Fruit fly (Drosophila melanogaster) whole organism, embryonic: Measurements from ENCODE around the gene ZnT77C.
A peak's percentile ranks its signal among the peaks of the same experiment; 100 is the strongest.

Experiments used
- CG10565 ChIP-seq: fragments of 200-800 bp; sonication (Bioruptor generic); optimal IDR thresholded peaks from 3 replicates; lab custom pipeline; 2016; ENCODE audit warnings: missing biosample characterization, mild to moderate bottlenecking, missing genetic modification characterization
- CG11085 ChIP-seq: fragments of 200-800 bp; sonication (Bioruptor generic); IDR thresholded peaks from 2 replicates; pipeline ENCODE4 v1.3.6; 2022; ENCODE audit warnings: missing biosample characterization, missing genetic modification characterization
- CG11093 ChIP-seq: fragments of 200-800 bp; sonication (Bioruptor generic); IDR thresholded peaks from 3 replicates; pipeline ENCODE4 v1.3.6; 2022; ENCODE audit warnings: missing biosample characterization, missing genetic modification characterization
- CG11560 ChIP-seq: fragments of 200-800 bp; sonication (Bioruptor generic); IDR thresholded peaks from 3 replicates; pipeline ENCODE4 v1.3.6; 2022; ENCODE audit warnings: missing biosample characterization, missing genetic modification characterization
- CG11696 ChIP-seq: fragments of 200-800 bp; sonication (Bioruptor generic); IDR thresholded peaks from 2 replicates; pipeline ENCODE4 v1.3.6; 2022; ENCODE audit warnings: missing biosample characterization, missing genetic modification characterization
- CG12942 ChIP-seq: fragments of 200-800 bp; sonication (Bioruptor generic); optimal IDR thresholded peaks from 3 replicates; lab custom pipeline; 2016; ENCODE audit warnings: missing biosample characterization, missing genetic modification characterization
- CG13287 ChIP-seq: fragments of 200-800 bp; sonication (Bioruptor generic); IDR thresholded peaks from 2 replicates; pipeline ENCODE4 v1.3.6; 2022; ENCODE audit warnings: missing biosample characterization, missing genetic modification characterization; ENCODE audit not compliant: partially characterized antibody
- CG14710 ChIP-seq: fragments of 200-800 bp; sonication (Bioruptor generic); optimal IDR thresholded peaks from 3 replicates; lab custom pipeline; 2019; ENCODE audit warnings: missing biosample characterization, mild to moderate bottlenecking, missing genetic modification characterization, moderate library complexity
- CG16863 ChIP-seq: fragments of 200-800 bp; sonication (Bioruptor generic); optimal IDR thresholded peaks from 3 replicates; lab custom pipeline; 2016; ENCODE audit warnings: missing biosample characterization, missing genetic modification characterization
- CG18599 ChIP-seq: fragments of 200-800 bp; sonication (Bioruptor generic); optimal IDR thresholded peaks from 3 replicates; lab custom pipeline; 2017; ENCODE audit warnings: missing biosample characterization, missing genetic modification characterization, mild to moderate bottlenecking, moderate library complexity, missing genetic modification reagents
- CG31224 ChIP-seq: fragments of 200-800 bp; sonication (Bioruptor generic); IDR thresholded peaks from 2 replicates; pipeline ENCODE4 v1.3.6; 2022; ENCODE audit warnings: missing biosample characterization, missing genetic modification characterization
- CG32772 ChIP-seq: fragments of 200-800 bp; sonication (Bioruptor generic); IDR thresholded peaks from 2 replicates; pipeline ENCODE4 v1.3.6; 2022; ENCODE audit warnings: missing biosample characterization, missing genetic modification characterization
- CG42726 ChIP-seq: fragments of 200-800 bp; sonication (Bioruptor generic); IDR thresholded peaks from 2 replicates; pipeline ENCODE4 v1.3.6; 2022; ENCODE audit warnings: missing biosample characterization, missing genetic modification characterization; ENCODE audit not compliant: partially characterized antibody
- CG4617 ChIP-seq: fragments of 200-800 bp; sonication (Bioruptor generic); optimal IDR thresholded peaks from 3 replicates; lab custom pipeline; 2016; ENCODE audit warnings: missing biosample characterization, missing genetic modification characterization, borderline replicate concordance
- CG4707 ChIP-seq: fragments of 200-800 bp; sonication (Bioruptor generic); optimal IDR thresholded peaks from 2 replicates; lab custom pipeline; 2018; ENCODE audit warnings: missing biosample characterization, mild to moderate bottlenecking, missing genetic modification characterization, moderate library complexity
- CG4854 ChIP-seq: fragments of 200-800 bp; sonication (Bioruptor generic); optimal IDR thresholded peaks from 2 replicates; lab custom pipeline; 2016; ENCODE audit warnings: missing biosample characterization, missing genetic modification characterization, inconsistent platforms
- CG6654 ChIP-seq: fragments of 200-800 bp; sonication (Bioruptor generic); optimal IDR thresholded peaks from 2 replicates; lab custom pipeline; 2017; ENCODE audit warnings: missing biosample characterization, mild to moderate bottlenecking, missing genetic modification characterization
- CG6813 ChIP-seq: fragments of 200-800 bp; sonication (Bioruptor generic); optimal IDR thresholded peaks from 2 replicates; lab custom pipeline; 2017; ENCODE audit warnings: missing biosample characterization, missing genetic modification characterization, mild to moderate bottlenecking, moderate library complexity, missing genetic modification reagents
- CG7928 ChIP-seq: fragments of 200-800 bp; sonication (Bioruptor generic); optimal IDR thresholded peaks from 2 replicates; lab custom pipeline; 2017; ENCODE audit warnings: missing biosample characterization, mild to moderate bottlenecking, missing genetic modification characterization
- CG7987 ChIP-seq: fragments of 200-800 bp; sonication (Bioruptor generic); optimal IDR thresholded peaks from 2 replicates; lab custom pipeline; 2018; ENCODE audit warnings: missing biosample characterization, mild to moderate bottlenecking, missing genetic modification characterization, moderate library complexity
- CG8944 ChIP-seq: fragments of 200-800 bp; sonication (Bioruptor generic); optimal IDR thresholded peaks from 3 replicates; lab custom pipeline; 2016; ENCODE audit warnings: missing biosample characterization, missing genetic modification characterization
- CrebB ChIP-seq: fragments of 200-800 bp; sonication (Bioruptor generic); optimal IDR thresholded peaks from 3 replicates; lab custom pipeline; 2018; ENCODE audit warnings: missing biosample characterization, mild to moderate bottlenecking, missing genetic modification characterization
- Doc2 ChIP-seq: fragments of 200-800 bp; sonication (Bioruptor generic); IDR thresholded peaks from 2 replicates; pipeline ENCODE4 v1.3.6; 2022; ENCODE audit warnings: missing biosample characterization, missing genetic modification characterization
- Drgx ChIP-seq: fragments of 200-800 bp; sonication (Bioruptor generic); IDR thresholded peaks from 2 replicates; pipeline ENCODE4 v1.3.6; 2022; ENCODE audit warnings: missing biosample characterization, missing genetic modification characterization
- HHEX ChIP-seq: fragments of 200-800 bp; sonication (Bioruptor generic); optimal IDR thresholded peaks from 3 replicates; lab custom pipeline; 2017; ENCODE audit warnings: missing biosample characterization, mild to moderate bottlenecking, missing genetic modification characterization, missing genetic modification reagents
- MESR4 ChIP-seq: fragments of 200-800 bp; sonication (Bioruptor generic); optimal IDR thresholded peaks from 2 replicates; lab custom pipeline; 2018; ENCODE audit warnings: missing biosample characterization, mild to moderate bottlenecking, missing genetic modification characterization, moderate library complexity
- Mad ChIP-seq: fragments of 200-800 bp; sonication (Bioruptor generic); optimal IDR thresholded peaks from 2 replicates; lab custom pipeline; 2016; ENCODE audit warnings: missing biosample characterization, missing genetic modification characterization
- Meics ChIP-seq: fragments of 200-800 bp; sonication (Bioruptor generic); optimal IDR thresholded peaks from 2 replicates; lab custom pipeline; 2017; ENCODE audit warnings: missing biosample characterization, mild to moderate bottlenecking, missing genetic modification characterization
- NK7.1 ChIP-seq: fragments of 200-800 bp; sonication (Bioruptor generic); optimal IDR thresholded peaks from 3 replicates; lab custom pipeline; 2016; ENCODE audit warnings: missing biosample characterization, missing genetic modification characterization
- Neu2 ChIP-seq: fragments of 200-800 bp; sonication (Bioruptor generic); optimal IDR thresholded peaks from 3 replicates; lab custom pipeline; 2016; ENCODE audit warnings: missing biosample characterization, missing genetic modification characterization, borderline replicate concordance
- Sox100B ChIP-seq: fragments of 200-800 bp; sonication (Bioruptor generic); optimal IDR thresholded peaks from 3 replicates; lab custom pipeline; 2018; ENCODE audit warnings: missing biosample characterization, mild to moderate bottlenecking, missing genetic modification characterization
- Sry-β ChIP-seq: fragments of 200-800 bp; sonication (Bioruptor generic); optimal IDR thresholded peaks from 2 replicates; lab custom pipeline; 2018; ENCODE audit warnings: missing biosample characterization, mild to moderate bottlenecking, missing genetic modification characterization, moderate library complexity
- danr ChIP-seq: fragments of 200-800 bp; sonication (Bioruptor generic); IDR thresholded peaks from 2 replicates; pipeline ENCODE4 v1.3.6; 2022; ENCODE audit warnings: missing biosample characterization, missing genetic modification characterization
- gcm2 ChIP-seq: fragments of 200-800 bp; sonication (Bioruptor generic); optimal IDR thresholded peaks from 2 replicates; lab custom pipeline; 2016; ENCODE audit warnings: missing biosample characterization, missing genetic modification characterization
- gem ChIP-seq: fragments of 200-800 bp; sonication (Bioruptor generic); optimal IDR thresholded peaks from 2 replicates; lab custom pipeline; 2019; ENCODE audit warnings: missing biosample characterization, mild to moderate bottlenecking, missing genetic modification characterization, moderate library complexity
- gro ChIP-seq: fragments of 200-800 bp; sonication (Bioruptor generic); optimal IDR thresholded peaks from 2 replicates; lab custom pipeline; 2016; ENCODE audit warnings: missing biosample characterization, missing genetic modification characterization
- hth ChIP-seq: fragments of >200 bp; optimal IDR thresholded peaks from 2 replicates; lab custom pipeline; 2017; ENCODE audit warnings: inconsistent platforms
- ind ChIP-seq: fragments of 200-800 bp; sonication (Bioruptor generic); optimal IDR thresholded peaks from 3 replicates; lab custom pipeline; 2016; ENCODE audit warnings: missing biosample characterization, missing genetic modification characterization
- knrl ChIP-seq: fragments of 200-800 bp; sonication (Bioruptor generic); IDR thresholded peaks from 3 replicates; pipeline ENCODE4 v1.3.6; 2022; ENCODE audit warnings: missing biosample characterization, missing genetic modification characterization; ENCODE audit not compliant: partially characterized antibody
- lola ChIP-seq, 3 experiments: fragments of >200 bp in 2 of 3; fragments of 200-800 bp in 1 of 3; sonication (Bioruptor generic) in 1 of 3; optimal IDR thresholded peaks; 2 replicates each; lab custom pipeline; 2017 to 2019; ENCODE audit warnings: missing biosample characterization in 3 of 3, missing genetic modification characterization in 3 of 3, mild to moderate bottlenecking in 1 of 3, moderate library complexity in 1 of 3
- pita ChIP-seq: fragments of 200-800 bp; sonication (Bioruptor generic); optimal IDR thresholded peaks from 2 replicates; lab custom pipeline; 2017; ENCODE audit warnings: missing biosample characterization, mild to moderate bottlenecking, missing genetic modification characterization
- pnt ChIP-seq: fragments of 200-800 bp; sonication (Bioruptor generic); optimal IDR thresholded peaks from 3 replicates; lab custom pipeline; 2016; ENCODE audit warnings: missing biosample characterization, missing genetic modification characterization
- pum ChIP-seq: fragments of 200-800 bp; sonication (Bioruptor generic); optimal IDR thresholded peaks from 2 replicates; lab custom pipeline; 2016; ENCODE audit warnings: missing biosample characterization, missing genetic modification characterization
- repo ChIP-seq: fragments of 200-800 bp; sonication (Bioruptor generic); optimal IDR thresholded peaks from 2 replicates; lab custom pipeline; 2016; ENCODE audit warnings: missing biosample characterization, missing genetic modification characterization
- scrt ChIP-seq: fragments of 200-800 bp; sonication (Bioruptor generic); optimal IDR thresholded peaks from 2 replicates; lab custom pipeline; 2018; ENCODE audit warnings: missing biosample characterization, mild to moderate bottlenecking, missing genetic modification characterization, moderate library complexity
- seq ChIP-seq: fragments of 200-800 bp; sonication (Bioruptor generic); IDR thresholded peaks from 2 replicates; pipeline ENCODE4 v1.3.6; 2022; ENCODE audit warnings: missing biosample characterization, missing genetic modification characterization
- shn ChIP-seq: fragments of 200-800 bp; sonication (Bioruptor generic); optimal IDR thresholded peaks from 3 replicates; lab custom pipeline; 2016; ENCODE audit warnings: missing biosample characterization, missing genetic modification characterization
- sima ChIP-seq: fragments of 200-800 bp; sonication (Bioruptor generic); optimal IDR thresholded peaks from 2 replicates; lab custom pipeline; 2016; ENCODE audit warnings: missing biosample characterization, missing genetic modification characterization
- sob ChIP-seq: fragments of 200-800 bp; sonication (Bioruptor generic); IDR thresholded peaks from 2 replicates; pipeline ENCODE4 v1.3.6; 2022; ENCODE audit warnings: missing biosample characterization, missing genetic modification characterization
- tna ChIP-seq: fragments of 200-800 bp; sonication (Bioruptor generic); IDR thresholded peaks from 2 replicates; pipeline ENCODE4 v1.3.6; 2022; ENCODE audit warnings: missing biosample characterization, missing genetic modification characterization; ENCODE audit not compliant: partially characterized antibody

Gene ZnT77C

dm6 chr3L:20516519-20517178 is 21.9 kb upstream of the ZnT77C start (continued):
- TF ChIP-seq CG6654 (GFP tag; lab: Kevin White, UChicago) (peak; percentile 99), CG7987 (no peak), CG14710 (tag; lab: Kevin White, UChicago) (peak; percentile 41), hth (lab: Kevin White, UChicago) (no peak), CG4854 (GFP tag; lab: Kevin White, UChicago) (no peak), gro (no peak), ind (GFP tag; lab: Kevin White, UChicago) (peak; percentile 42), Meics (peak; percentile 37), Mad (GFP tag; lab: Kevin White, UChicago) (no peak), CG10565 (GFP tag; lab: Kevin White, UChicago) (no peak), CG11696 (no peak), scrt (GFP tag; lab: Kevin White, UChicago) (no peak), CG11560 (tag; lab: Robert Waterston, UW) (no peak), sob (GFP tag; lab: Robert Waterston, UW) (no peak), pum (GFP tag; lab: Kevin White, UChicago) (no peak), CG4617 (GFP tag; lab: Kevin White, UChicago) (no peak), CG42726 (GFP tag; lab: Robert Waterston, UW) (0 out of 2 replicates have a peak, but pooled peaks have one; percentile 22), Sry-β (GFP tag; lab: Kevin White, UChicago) (no peak), CG11085 (GFP tag; lab: Robert Waterston, UW) (no peak), tna (0 out of 2 replicates have a peak, but pooled peaks have one; percentile 34), CG11093 (GFP tag; lab: Robert Waterston, UW) (no peak), pita (GFP tag; lab: Kevin White, UChicago) (no peak), HHEX (GFP tag; lab: Kevin White, UChicago) (no peak), pnt (no peak), lola (GFP tag; optimal IDR thresholded peaks at IDR 0.05; lab: Kevin White, UChicago) (peak in 1 of 3 experiments; percentile 46), CG32772 (GFP tag; lab: Robert Waterston, UW) (peak; percentile 57), sima (GFP tag; lab: Kevin White, UChicago) (no peak), seq (GFP tag; lab: Robert Waterston, UW) (no peak), CG31224 (no peak), Sox100B (GFP tag; lab: Kevin White, UChicago) (peak; percentile 57), CG13287 (GFP tag; lab: Robert Waterston, UW) (peak; percentile 8; the same call in 1 of the 2 replicates), Drgx (GFP tag; lab: Robert Waterston, UW) (no peak), CG16863 (no peak), shn (no peak), Doc2 (GFP tag; lab: Robert Waterston, UW) (no peak), CG12942 (GFP tag; lab: Kevin White, UChicago) (no peak), repo (GFP tag; lab: Kevin White, UChicago) (no peak), knrl (GFP tag; lab: Robert Waterston, UW) (peak; percentile 31; the same call in 1 of the 3 replicates), gcm2 (GFP tag; lab: Kevin White, UChicago) (no peak), danr (GFP tag; lab: Robert Waterston, UW) (no peak), CrebB (tag; lab: Kevin White, UChicago) (peak; percentile 36), NK7.1 (GFP tag; lab: Kevin White, UChicago) (no peak), CG6813 (GFP tag; lab: Kevin White, UChicago) (no peak), CG4707 (GFP tag; lab: Kevin White, UChicago) (no peak), gem (tag; lab: Kevin White, UChicago) (peak; percentile 75), CG8944 (GFP tag; lab: Kevin White, UChicago) (no peak), MESR4 (no peak), CG18599 (peak; percentile 55), Neu2 (GFP tag; lab: Kevin White, UChicago) (no peak), CG7928 (GFP tag; lab: Kevin White, UChicago) (no peak)
